Fruit fly (Drosophila melanogaster): ENCODE measurements around the gene Hsc70-2.

DNA sequence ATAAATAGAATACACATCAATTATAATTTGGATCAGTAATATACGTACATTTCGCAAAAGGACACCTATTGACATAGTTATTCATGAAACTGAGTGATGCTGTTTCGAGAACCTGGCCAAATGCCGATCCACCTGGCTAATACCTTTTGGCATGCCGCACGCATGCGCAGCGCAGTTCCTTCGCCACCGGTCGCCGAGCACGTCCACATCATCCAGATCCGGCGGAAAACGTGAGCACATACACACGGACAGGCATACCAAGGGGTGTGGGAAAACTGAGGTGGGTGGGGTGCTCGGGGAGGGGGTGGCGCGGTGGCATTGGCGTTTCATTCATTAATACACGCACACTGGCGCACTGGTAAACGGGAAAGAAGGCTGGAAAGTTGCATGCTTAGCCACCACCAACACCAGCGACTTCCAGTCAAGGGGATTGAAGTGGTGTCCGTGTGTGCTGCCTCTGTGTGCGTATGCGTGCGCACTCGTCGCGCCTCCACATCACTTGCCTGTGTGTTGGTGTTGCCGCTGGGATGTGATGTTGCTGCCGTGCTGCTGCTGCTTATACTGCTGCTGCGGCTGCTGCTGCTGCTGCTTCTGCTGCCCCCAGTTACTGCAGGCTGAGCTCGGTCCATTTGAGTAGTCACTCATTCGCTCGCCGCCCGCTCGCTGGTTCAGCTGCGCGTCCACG is 12.7 kb downstream of the Hsc70-2 start, which contains the start of gene sim:
- TF ChIP-seq psq (optimal IDR thresholded peaks at IDR 0.05): no peak
- TF ChIP-seq h (optimal IDR thresholded peaks at IDR 0.05): no peak
- no peak for TF ChIP-seq Myc (optimal IDR thresholded peaks at IDR 0.05)
- TF ChIP-seq insv (optimal IDR thresholded peaks at IDR 0.05): no peak
- no peak for TF ChIP-seq Sin3A (optimal IDR thresholded peaks at IDR 0.05)
- TF ChIP-seq ttk (optimal IDR thresholded peaks at IDR 0.05): no peak
